Worm (Caenorhabditis elegans) whole organism, L1 larva: ENCODE results near the gene T28B11.1.

ENCODE experiments used
- ama-1 ChIP-seq: fragments of 150-350 bp; optimal IDR thresholded peaks from 2 replicates; lab custom pipeline; 2014
- zag-1 ChIP-seq: fragments of 150-350 bp; optimal IDR thresholded peaks from 2 replicates; lab custom pipeline; 2014; ENCODE audit warnings: missing biosample characterization, missing genetic modification characterization

ce11 chrV:10750630-10751029 lies 18.4 kb upstream of the T28B11.1 start, which contains the start of gene F28H7.3:
- TF ChIP-seq ama-1: no peak
- TF ChIP-seq zag-1 (tag; lab: Kevin White, UChicago): no peak
